Fruit fly (Drosophila melanogaster) whole organism, embryonic: Measurements from ENCODE around the gene CG11367.
A peak's percentile ranks its signal among the peaks of the same experiment; 100 is the strongest.

Source experiments
- B-H1 ChIP-seq: fragments of 200-800 bp; sonication (Bioruptor generic); IDR thresholded peaks from 3 replicates; pipeline ENCODE4 v1.3.6; 2022; ENCODE audit warnings: missing biosample characterization, missing genetic modification characterization
- CG11695 ChIP-seq: fragments of 200-800 bp; sonication (Bioruptor generic); IDR thresholded peaks from 3 replicates; pipeline ENCODE4 v1.3.6; 2022; ENCODE audit warnings: missing biosample characterization, missing genetic modification characterization
- CG12219 ChIP-seq: fragments of 200-800 bp; sonication (Bioruptor generic); optimal IDR thresholded peaks from 3 replicates; lab custom pipeline; 2018; ENCODE audit warnings: missing biosample characterization, mild to moderate bottlenecking, missing genetic modification characterization
- CG12942 ChIP-seq: fragments of 200-800 bp; sonication (Bioruptor generic); optimal IDR thresholded peaks from 3 replicates; lab custom pipeline; 2016; ENCODE audit warnings: missing biosample characterization, missing genetic modification characterization
- CG14965 ChIP-seq: fragments of 200-800 bp; sonication (Bioruptor generic); optimal IDR thresholded peaks from 2 replicates; lab custom pipeline; 2016; ENCODE audit warnings: missing biosample characterization, missing genetic modification characterization, borderline replicate concordance
- CG15011 ChIP-seq: fragments of 200-800 bp; sonication (Bioruptor generic); optimal IDR thresholded peaks from 3 replicates; lab custom pipeline; 2018; ENCODE audit warnings: missing biosample characterization, mild to moderate bottlenecking, missing genetic modification characterization
- CG1647 ChIP-seq: fragments of 200-800 bp; sonication (Bioruptor generic); optimal IDR thresholded peaks from 3 replicates; lab custom pipeline; 2016; ENCODE audit warnings: missing biosample characterization, missing genetic modification characterization
- CG17568 ChIP-seq: fragments of 200-800 bp; sonication (Bioruptor generic); optimal IDR thresholded peaks from 2 replicates; lab custom pipeline; 2018; ENCODE audit warnings: missing biosample characterization, mild to moderate bottlenecking, missing genetic modification characterization, moderate library complexity
- CG1832 ChIP-seq: fragments of 200-800 bp; sonication (Bioruptor generic); optimal IDR thresholded peaks from 2 replicates; lab custom pipeline; 2017; ENCODE audit warnings: missing biosample characterization, mild to moderate bottlenecking, missing genetic modification characterization, inconsistent platforms
- CG2199 ChIP-seq: fragments of 200-800 bp; sonication (Bioruptor generic); IDR thresholded peaks from 3 replicates; pipeline ENCODE4 v1.3.6; 2022; ENCODE audit warnings: missing biosample characterization, missing genetic modification characterization
- CG34224 ChIP-seq: fragments of 200-800 bp; sonication (Bioruptor generic); IDR thresholded peaks from 3 replicates; pipeline ENCODE4 v1.3.6; 2022; ENCODE audit warnings: missing biosample characterization, missing genetic modification characterization; ENCODE audit not compliant: partially characterized antibody
- CG3995 ChIP-seq: fragments of 200-800 bp; sonication (Bioruptor generic); optimal IDR thresholded peaks from 3 replicates; lab custom pipeline; 2016; ENCODE audit warnings: missing biosample characterization, missing genetic modification characterization
- CG4282 ChIP-seq: fragments of 200-800 bp; sonication (Bioruptor generic); optimal IDR thresholded peaks from 2 replicates; lab custom pipeline; 2016; ENCODE audit warnings: missing biosample characterization, missing genetic modification characterization
- CG4360 ChIP-seq: fragments of 200-800 bp; sonication (Bioruptor generic); IDR thresholded peaks from 2 replicates; pipeline ENCODE4 v1.3.6; 2022; ENCODE audit warnings: missing biosample characterization, missing genetic modification characterization
- CG6683 ChIP-seq: fragments of 200-800 bp; sonication (Bioruptor generic); optimal IDR thresholded peaks from 2 replicates; lab custom pipeline; 2017; ENCODE audit warnings: missing biosample characterization, mild to moderate bottlenecking, missing genetic modification characterization, missing genetic modification reagents
- CG6765 ChIP-seq: fragments of 200-800 bp; sonication (Bioruptor generic); optimal IDR thresholded peaks from 3 replicates; lab custom pipeline; 2017; ENCODE audit warnings: missing biosample characterization, mild to moderate bottlenecking, missing genetic modification characterization
- CG7839 ChIP-seq: fragments of 200-800 bp; sonication (Bioruptor generic); optimal IDR thresholded peaks from 3 replicates; lab custom pipeline; 2018; ENCODE audit warnings: missing biosample characterization, mild to moderate bottlenecking, missing genetic modification characterization, moderate library complexity
- CG8290 ChIP-seq, 3 experiments: fragments of 200-800 bp; sonication (Bioruptor generic); optimal IDR thresholded peaks; 2 replicates each; lab custom pipeline; 2016 to 2019; ENCODE audit warnings: missing biosample characterization in 3 of 3, missing genetic modification characterization in 3 of 3, mild to moderate bottlenecking in 2 of 3, moderate library complexity in 1 of 3
- CG8388 ChIP-seq: fragments of 200-800 bp; sonication (Bioruptor generic); optimal IDR thresholded peaks from 2 replicates; lab custom pipeline; 2019; ENCODE audit warnings: missing biosample characterization, mild to moderate bottlenecking, missing genetic modification characterization, moderate library complexity
- Dbx ChIP-seq: fragments of 200-800 bp; sonication (Bioruptor generic); IDR thresholded peaks from 3 replicates; pipeline ENCODE4 v1.3.6; 2022; ENCODE audit warnings: missing biosample characterization, missing genetic modification characterization
- H15 ChIP-seq: fragments of 200-800 bp; sonication (Bioruptor generic); IDR thresholded peaks from 3 replicates; pipeline ENCODE4 v1.3.6; 2022; ENCODE audit warnings: missing biosample characterization, missing genetic modification characterization
- Hr39 ChIP-seq: fragments of >200 bp; optimal IDR thresholded peaks from 2 replicates; lab custom pipeline; 2017
- Mrtf ChIP-seq: fragments of 200-800 bp; sonication (Bioruptor generic); IDR thresholded peaks from 3 replicates; pipeline ENCODE4 v1.3.6; 2022; ENCODE audit warnings: missing biosample characterization, missing genetic modification characterization
- Optix ChIP-seq: fragments of 200-800 bp; sonication (Bioruptor generic); IDR thresholded peaks from 3 replicates; pipeline ENCODE4 v1.3.6; 2022; ENCODE audit warnings: missing biosample characterization, missing genetic modification characterization
- Six4 ChIP-seq: fragments of 200-800 bp; sonication (Bioruptor generic); optimal IDR thresholded peaks from 2 replicates; lab custom pipeline; 2016; ENCODE audit warnings: missing biosample characterization, missing genetic modification characterization
- Stat92E ChIP-seq, 3 experiments: fragments of >200 bp in 2 of 3; fragments of 200-800 bp in 1 of 3; sonication (Bioruptor generic) in 1 of 3; optimal IDR thresholded peaks; 2 replicates each; lab custom pipeline; 2017 to 2019; ENCODE audit warnings: missing biosample characterization in 3 of 3, missing genetic modification characterization in 3 of 3, mild to moderate bottlenecking in 1 of 3, moderate library complexity in 1 of 3
- Trl ChIP-seq, 3 experiments: fragments of >200 bp in 2 of 3; fragments of 200-800 bp in 1 of 3; sonication (Bioruptor generic) in 1 of 3; optimal IDR thresholded peaks; 2 replicates in 1 of 3; 3 replicates in 2 of 3; lab custom pipeline; 2016 to 2017; ENCODE audit warnings: missing biosample characterization in 1 of 3, missing genetic modification characterization in 1 of 3
- br ChIP-seq: fragments of >200 bp; optimal IDR thresholded peaks from 2 replicates; lab custom pipeline; 2017
- cad ChIP-seq: fragments of >200 bp; optimal IDR thresholded peaks from 2 replicates; lab custom pipeline; 2017; ENCODE audit warnings: missing biosample characterization, missing genetic modification characterization
- cas ChIP-seq: fragments of 200-800 bp; sonication (Bioruptor generic); IDR thresholded peaks from 2 replicates; pipeline ENCODE4 v1.3.6; 2022; ENCODE audit warnings: missing biosample characterization, missing genetic modification characterization
- caup ChIP-seq: fragments of 200-800 bp; sonication (Bioruptor generic); optimal IDR thresholded peaks from 3 replicates; lab custom pipeline; 2017; ENCODE audit warnings: missing biosample characterization, mild to moderate bottlenecking, missing genetic modification characterization, moderate library complexity; ENCODE audit not compliant: severe bottlenecking
- danr ChIP-seq: fragments of 200-800 bp; sonication (Bioruptor generic); IDR thresholded peaks from 2 replicates; pipeline ENCODE4 v1.3.6; 2022; ENCODE audit warnings: missing biosample characterization, missing genetic modification characterization
- ewg ChIP-seq: fragments of 200-800 bp; sonication (Bioruptor generic); optimal IDR thresholded peaks from 3 replicates; lab custom pipeline; 2017; ENCODE audit warnings: mild to moderate bottlenecking, missing biosample characterization, missing genetic modification reagents, missing genetic modification characterization
- gcm2 ChIP-seq: fragments of 200-800 bp; sonication (Bioruptor generic); optimal IDR thresholded peaks from 2 replicates; lab custom pipeline; 2016; ENCODE audit warnings: missing biosample characterization, missing genetic modification characterization
- gfzf ChIP-seq: fragments of 200-800 bp; sonication (Bioruptor generic); optimal IDR thresholded peaks from 2 replicates; lab custom pipeline; 2016; ENCODE audit warnings: missing biosample characterization, mild to moderate bottlenecking, missing genetic modification characterization, moderate library complexity
- gt ChIP-seq: fragments of 200-800 bp; sonication (Bioruptor generic); IDR thresholded peaks from 2 replicates; pipeline ENCODE4 v1.3.6; 2022; ENCODE audit warnings: missing biosample characterization, missing genetic modification characterization
- lab ChIP-seq: fragments of 200-800 bp; sonication (Bioruptor generic); optimal IDR thresholded peaks from 3 replicates; lab custom pipeline; 2017; ENCODE audit warnings: missing biosample characterization, missing genetic modification characterization, mild to moderate bottlenecking, moderate library complexity, missing genetic modification reagents
- lov ChIP-seq, 2 experiments: fragments of 200-800 bp in 1 of 2; fragments of >200 bp in 1 of 2; sonication (Bioruptor generic) in 1 of 2; IDR thresholded peaks in 1 of 2; optimal IDR thresholded peaks in 1 of 2; 2 replicates in 1 of 2; 3 replicates in 1 of 2; pipeline versions ENCODE4 v1.3.6 to Lab custom; 2017 to 2022; ENCODE audit warnings: missing biosample characterization in 1 of 2, missing genetic modification characterization in 1 of 2
- nerfin-2 ChIP-seq: fragments of 200-800 bp; sonication (Bioruptor generic); IDR thresholded peaks from 2 replicates; pipeline ENCODE4 v1.3.6; 2022; ENCODE audit warnings: missing biosample characterization, missing genetic modification characterization; ENCODE audit not compliant: partially characterized antibody
- nmo ChIP-seq: fragments of 200-800 bp; sonication (Bioruptor generic); optimal IDR thresholded peaks from 2 replicates; lab custom pipeline; 2018; ENCODE audit warnings: missing biosample characterization, mild to moderate bottlenecking, missing genetic modification characterization, moderate library complexity
- nom ChIP-seq: fragments of 200-800 bp; sonication (Bioruptor generic); optimal IDR thresholded peaks from 2 replicates; lab custom pipeline; 2017; ENCODE audit warnings: missing biosample characterization, missing genetic modification characterization, mild to moderate bottlenecking, moderate library complexity, missing genetic modification reagents
- pan ChIP-seq, 4 experiments: fragments of >200 bp in 3 of 4; fragments of 200-800 bp in 1 of 4; sonication (Bioruptor generic) in 1 of 4; optimal IDR thresholded peaks in 3 of 4; IDR thresholded peaks in 1 of 4; 2 replicates each; pipeline versions ENCODE4 v1.3.6 to Lab custom; 2017 to 2022; ENCODE audit warnings: missing biosample characterization in 2 of 4, missing genetic modification characterization in 2 of 4, mixed read lengths in 1 of 4
- psq ChIP-seq: fragments of 200-800 bp; sonication (Bioruptor generic); optimal IDR thresholded peaks from 2 replicates; lab custom pipeline; 2017; ENCODE audit warnings: missing biosample characterization, missing genetic modification characterization
- salm ChIP-seq: fragments of 200-800 bp; sonication (Bioruptor generic); optimal IDR thresholded peaks from 2 replicates; lab custom pipeline; 2018; ENCODE audit warnings: missing biosample characterization, mild to moderate bottlenecking, missing genetic modification characterization
- sens-2 ChIP-seq: fragments of 200-800 bp; sonication (Bioruptor generic); IDR thresholded peaks from 2 replicates; pipeline ENCODE4 v1.3.6; 2022; ENCODE audit warnings: missing biosample characterization, missing genetic modification characterization
- toy ChIP-seq: fragments of 200-800 bp; sonication (Bioruptor generic); IDR thresholded peaks from 2 replicates; pipeline ENCODE4 v1.3.6; 2022; ENCODE audit warnings: missing biosample characterization, missing genetic modification characterization
- wek ChIP-seq: fragments of 200-800 bp; sonication (Bioruptor generic); optimal IDR thresholded peaks from 3 replicates; lab custom pipeline; 2018; ENCODE audit warnings: missing biosample characterization, mild to moderate bottlenecking, missing genetic modification characterization, moderate library complexity
- zfh2 ChIP-seq: fragments of 200-800 bp; sonication (Bioruptor generic); optimal IDR thresholded peaks from 2 replicates; lab custom pipeline; 2016; ENCODE audit warnings: missing biosample characterization, missing genetic modification characterization

The CG11367 gene

dm6 chr3L:22727739-22728335 is at the start of gene CG11367, which contains the start of gene CG14450 (continued):
- TF ChIP-seq CG14965 (GFP tag; lab: Kevin White, UChicago) = no peak
- no peak for TF ChIP-seq CG15011 (GFP tag; lab: Kevin White, UChicago)
- no peak for TF ChIP-seq danr (GFP tag; lab: Robert Waterston, UW)
- no peak for TF ChIP-seq CG11695
- TF ChIP-seq salm (tag; lab: Kevin White, UChicago) = peak; percentile 39
- peak; percentile 3 for TF ChIP-seq wek (GFP tag; lab: Kevin White, UChicago)
- TF ChIP-seq lab = peak; percentile 53
- no peak for TF ChIP-seq toy (GFP tag; lab: Robert Waterston, UW)
- 0 out of 2 replicates have a peak, but pooled peaks have one; percentile 33 for TF ChIP-seq nerfin-2 (GFP tag; lab: Robert Waterston, UW)
- peak; percentile 13 for TF ChIP-seq Six4 (GFP tag; lab: Kevin White, UChicago)
- no peak for TF ChIP-seq psq (GFP tag; lab: Kevin White, UChicago)
- TF ChIP-seq nom = peak; percentile 63
- TF ChIP-seq caup (GFP tag; lab: Kevin White, UChicago) = peak; percentile 26
- no peak for TF ChIP-seq CG4282 (GFP tag; lab: Kevin White, UChicago)
- TF ChIP-seq CG6765 (GFP tag; lab: Kevin White, UChicago) = no peak
- peak; percentile 52 for TF ChIP-seq CG17568 (GFP tag; lab: Kevin White, UChicago)
- no peak for TF ChIP-seq sens-2
- TF ChIP-seq cad (GFP tag; lab: Kevin White, UChicago) = peak; percentile 1
- TF ChIP-seq br = no peak
- TF ChIP-seq CG1647 = no peak
- no peak for TF ChIP-seq Dbx (GFP tag; lab: Robert Waterston, UW)
- no peak for TF ChIP-seq Stat92E (GFP tag; optimal IDR thresholded peaks at IDR 0.05; lab: Kevin White, UChicago)

dm6 chr3L:22680932-22681331 is 47.0 kb upstream of the CG11367 start:
- TF ChIP-seq CG1832 (GFP tag; lab: Kevin White, UChicago) (no peak), CG12219 (GFP tag; lab: Kevin White, UChicago) (no peak), gcm2 (GFP tag; lab: Kevin White, UChicago) (no peak), CG8388 (peak; percentile 75), CG8290 (GFP tag; optimal IDR thresholded peaks at IDR 0.05; lab: Kevin White, UChicago) (no peak), CG8290 (tag; optimal IDR thresholded peaks at IDR 0.05; lab: Kevin White, UChicago) (no peak), CG7839 (tag; lab: Kevin White, UChicago) (no peak), gt (GFP tag; lab: Robert Waterston, UW) (no peak), CG4360 (GFP tag; lab: Robert Waterston, UW) (no peak), Mrtf (GFP tag; lab: Robert Waterston, UW) (no peak), CG3995 (GFP tag; lab: Kevin White, UChicago) (no peak), nmo (GFP tag; lab: Kevin White, UChicago) (no peak), B-H1 (GFP tag; lab: Robert Waterston, UW) (no peak), zfh2 (GFP tag; lab: Kevin White, UChicago) (no peak), CG34224 (GFP tag; lab: Robert Waterston, UW) (no peak), Trl (optimal IDR thresholded peaks at IDR 0.05; lab: Kevin White, UChicago) (no peak), Trl (GFP tag; optimal IDR thresholded peaks at IDR 0.05; lab: Kevin White, UChicago) (no peak), lov (optimal IDR thresholded peaks at IDR 0.05; lab: Kevin White, UChicago) (no peak), lov (GFP tag; IDR thresholded peaks at IDR 0.05; lab: Robert Waterston, UW) (no peak), gfzf (GFP tag; lab: Kevin White, UChicago) (no peak), CG12942 (GFP tag; lab: Kevin White, UChicago) (no peak), ewg (GFP tag; lab: Kevin White, UChicago) (no peak), pan (optimal IDR thresholded peaks at IDR 0.05; lab: Kevin White, UChicago) (no peak), pan (GFP tag; optimal IDR thresholded peaks at IDR 0.05 in 1 of 2, IDR thresholded peaks at IDR 0.05 in 1 of 2) (no peak), CG2199 (GFP tag; lab: Robert Waterston, UW) (peak; percentile 70; the same call in 2 of the 3 replicates), nerfin-2 (GFP tag; lab: Robert Waterston, UW) (no peak), CG6683 (GFP tag; lab: Kevin White, UChicago) (no peak), H15 (no peak), Hr39 (lab: Kevin White, UChicago) (no peak), Optix (no peak), cas (no peak)
